Worm (Caenorhabditis elegans): Measurements from ENCODE around the gene rpb-9.

The rpb-9 gene

ce11 chrV:7978798-7979197 is 33.3 kb downstream of the rpb-9 start (continued):
- TF ChIP-seq ceh-8 (GFP tag; optimal IDR thresholded peaks at IDR 0.05) (no peak), lin-13 (GFP tag; optimal IDR thresholded peaks at IDR 0.05) (no peak), lin-14 (GFP tag; optimal IDR thresholded peaks at IDR 0.05) (peak; percentile 71), mdl-1 (tag; optimal IDR thresholded peaks at IDR 0.05) (peak in 1 of 2 experiments; percentile 27), efl-1 (optimal IDR thresholded peaks at IDR 0.05) (peak; percentile 13 to 20), efl-1 (GFP tag; optimal IDR thresholded peaks at IDR 0.05 in 1 of 2) (peak in 1 of 2 experiments; percentile 93), lir-3 (tag; optimal IDR thresholded peaks at IDR 0.05; ENCODE audit: poor library complexity) (no peak), nhr-237 (tag; optimal IDR thresholded peaks at IDR 0.05) (no peak), nhr-20 (tag; optimal IDR thresholded peaks at IDR 0.05) (peak; percentile 56), dsc-1 (tag; optimal IDR thresholded peaks at IDR 0.05) (no peak), unc-98 (GFP tag; IDR thresholded peaks at IDR 0.05) (no peak), dpl-1 (GFP tag; optimal IDR thresholded peaks at IDR 0.05) (peak in 2 of 3 experiments; percentile 12 to 31), fkh-10 (GFP tag; optimal IDR thresholded peaks at IDR 0.05) (no peak), nhr-71 (tag; optimal IDR thresholded peaks at IDR 0.05) (peak; percentile 7), Y116A8C.19 (tag; optimal IDR thresholded peaks at IDR 0.05; ENCODE audit: borderline replicate concordance) (no peak), snpc-4 (tag; optimal IDR thresholded peaks at IDR 0.05) (no peak), blmp-1 (tag; optimal IDR thresholded peaks at IDR 0.05) (peak; percentile 77)

ce11 chrV:7977701-7978461 is 34.3 kb downstream of the rpb-9 start, which contains the start of gene let-413:
Gene let-413 (minus strand): TSS chrV:7977776.
- TF ChIP-seq swsn-7 (tag; optimal IDR thresholded peaks at IDR 0.05): no peak
- no peak for TF ChIP-seq alr-1 (tag; optimal IDR thresholded peaks at IDR 0.05; ENCODE audit: borderline replicate concordance)
- TF ChIP-seq fos-1 (tag; optimal IDR thresholded peaks at IDR 0.05): no peak
- TF ChIP-seq nhr-90 (tag; optimal IDR thresholded peaks at IDR 0.05; ENCODE audit: poor library complexity): peak; percentile 17
- TF ChIP-seq rnt-1 (tag; optimal IDR thresholded peaks at IDR 0.05): no peak
- peak; percentile 33 for TF ChIP-seq elt-2 (tag; optimal IDR thresholded peaks at IDR 0.05)
- TF ChIP-seq ceh-63 (GFP tag; optimal IDR thresholded peaks at IDR 0.05): no peak
- TF ChIP-seq ceh-88 (GFP tag; IDR thresholded peaks at IDR 0.05): no peak
- TF ChIP-seq ceh-90 (tag; optimal IDR thresholded peaks at IDR 0.05): no peak
- TF ChIP-seq ets-5 (GFP tag; IDR thresholded peaks at IDR 0.05): no peak
- peak in 1 of 3 experiments; percentile 35 for TF ChIP-seq ceh-82 (tag; optimal IDR thresholded peaks at IDR 0.05)
- no peak for TF ChIP-seq fkh-4 (tag; optimal IDR thresholded peaks at IDR 0.05; ENCODE audit: borderline replicate concordance)
- TF ChIP-seq lin-14 (GFP tag; optimal IDR thresholded peaks at IDR 0.05): peak; percentile 72
- TF ChIP-seq mep-1 (tag; optimal IDR thresholded peaks at IDR 0.05): peak; percentile 9
- peak in 1 of 2 experiments; percentile 7 for TF ChIP-seq lsy-2 (tag; optimal IDR thresholded peaks at IDR 0.05)
- no peak for TF ChIP-seq efl-1 (optimal IDR thresholded peaks at IDR 0.05)
- peak in 1 of 2 experiments; percentile 31 for TF ChIP-seq efl-1 (GFP tag; optimal IDR thresholded peaks at IDR 0.05 in 1 of 2)
- no peak for TF ChIP-seq tlp-1 (tag; optimal IDR thresholded peaks at IDR 0.05)
- TF ChIP-seq snu-23 (GFP tag; optimal IDR thresholded peaks at IDR 0.05): no peak
- TF ChIP-seq zip-4 (GFP tag; optimal IDR thresholded peaks at IDR 0.05): no peak
- no peak for TF ChIP-seq ztf-4 (tag; optimal IDR thresholded peaks at IDR 0.05)
- TF ChIP-seq sox-4 (tag; optimal IDR thresholded peaks at IDR 0.05): no peak
- no peak for TF ChIP-seq pag-3 (tag; optimal IDR thresholded peaks at IDR 0.05; ENCODE audit: borderline replicate concordance, insufficient read depth)
- TF ChIP-seq elt-3 (tag; optimal IDR thresholded peaks at IDR 0.05): peak in 1 of 6 experiments; percentile 6
- peak in 1 of 2 experiments; percentile 15 for TF ChIP-seq lin-35 (GFP tag; optimal IDR thresholded peaks at IDR 0.05)
- TF ChIP-seq fkh-8 (tag; optimal IDR thresholded peaks at IDR 0.05): peak; percentile 12
- no peak for TF ChIP-seq grh-1 (GFP tag; IDR thresholded peaks at IDR 0.05)

Data from whole organism, L1 larva.